Worm (Caenorhabditis elegans) whole organism, late embryonic: ENCODE data around the gene ugt-19.

Source experiments
- F13H6.1 ChIP-seq: sonication (generic microtip); optimal IDR thresholded peaks from 2 replicates; lab custom pipeline; 2016; ENCODE audit warnings: missing genetic modification characterization, missing compliant biosample characterization
- T23F11.4 ChIP-seq: fragments of 200-800 bp; sonication (Bioruptor generic); optimal IDR thresholded peaks from 2 replicates; lab custom pipeline; 2018; ENCODE audit warnings: mild to moderate bottlenecking, missing genetic modification characterization, missing compliant biosample characterization
- ama-1 ChIP-seq: fragments of 150-350 bp; optimal IDR thresholded peaks from 2 replicates; lab custom pipeline; 2014
- ceh-18 ChIP-seq: sonication (generic microtip); optimal IDR thresholded peaks from 2 replicates; lab custom pipeline; 2016; ENCODE audit warnings: missing genetic modification characterization, missing compliant biosample characterization
- dmd-4 ChIP-seq: sonication (generic microtip); optimal IDR thresholded peaks from 2 replicates; lab custom pipeline; 2016; ENCODE audit warnings: borderline replicate concordance, missing genetic modification characterization, missing compliant biosample characterization
- dve-1 ChIP-seq: sonication (generic microtip); optimal IDR thresholded peaks from 2 replicates; lab custom pipeline; 2017; ENCODE audit warnings: antibody characterized with exemption, mild to moderate bottlenecking, missing genetic modification characterization, missing compliant biosample characterization
- elt-2 ChIP-seq: sonication (generic microtip); optimal IDR thresholded peaks from 2 replicates; lab custom pipeline; 2016; ENCODE audit warnings: missing genetic modification reagents, missing genetic modification characterization, missing compliant biosample characterization
- npax-4 ChIP-seq: sonication (generic microtip); optimal IDR thresholded peaks from 2 replicates; lab custom pipeline; 2016; ENCODE audit warnings: missing genetic modification characterization, missing compliant biosample characterization
- rnt-1 ChIP-seq: sonication (generic microtip); optimal IDR thresholded peaks from 2 replicates; lab custom pipeline; 2016; ENCODE audit warnings: missing genetic modification characterization, missing compliant biosample characterization

- TF ChIP-seq ama-1 (no peak), elt-2 (tag; lab: Kevin White, UChicago) (no peak), ceh-18 (tag; lab: Kevin White, UChicago) (no peak), npax-4 (tag; lab: Kevin White, UChicago) (no peak), F13H6.1 (tag; lab: Kevin White, UChicago) (no peak), T23F11.4 (GFP tag; lab: Kevin White, UChicago) (no peak), dve-1 (tag; lab: Kevin White, UChicago) (no peak), dmd-4 (no peak), rnt-1 (no peak)
These were observed 15.7 kb upstream of the ugt-19 start, which contains the start of gene lag-1 for ce11 chrIV:6095357-6095858.
